Worm (Caenorhabditis elegans): ENCODE results near the gene srw-16.

ce11 chrV:15287856-15288255, 13.2 kb upstream of the srw-16 start, which contains the start of gene cyp-34A1:
- TF ChIP-seq nhr-11 (tag; optimal IDR thresholded peaks at IDR 0.05) (no peak), lin-35 (GFP tag; optimal IDR thresholded peaks at IDR 0.05) (no peak), aly-2 (tag; optimal IDR thresholded peaks at IDR 0.05) (no peak), pag-3 (tag; optimal IDR thresholded peaks at IDR 0.05; ENCODE audit: borderline replicate concordance, insufficient read depth) (no peak), alr-1 (tag; optimal IDR thresholded peaks at IDR 0.05; ENCODE audit: borderline replicate concordance) (no peak), nhr-90 (tag; optimal IDR thresholded peaks at IDR 0.05; ENCODE audit: poor library complexity) (no peak), aha-1 (tag; optimal IDR thresholded peaks at IDR 0.05) (no peak)
